Worm (Caenorhabditis elegans) whole organism, midembryonic: ENCODE data around the gene M110.9.

Experiments used
- T22C8.4 ChIP-seq: fragments of 200-800 bp; sonication (Bioruptor generic); IDR thresholded peaks from 2 replicates; pipeline ENCODE4 v1.3.6; 2022; ENCODE audit warnings: missing genetic modification characterization, missing compliant biosample characterization
- flt-1 ChIP-seq: fragments of 200-800 bp; sonication (Bioruptor generic); IDR thresholded peaks from 2 replicates; pipeline ENCODE4 v1.3.6; 2022; ENCODE audit warnings: missing genetic modification characterization, missing compliant biosample characterization
- klf-2 ChIP-seq: fragments of 200-800 bp; sonication (Bioruptor generic); conservative IDR thresholded peaks from 2 replicates; pipeline ENCODE4 v1.3.6; 2022; ENCODE audit warnings: missing genetic modification reagents, missing genetic modification characterization, missing compliant biosample characterization
- ref-1 ChIP-seq: fragments of 200-800 bp; sonication (Bioruptor generic); conservative IDR thresholded peaks from 2 replicates; pipeline ENCODE4 v1.3.6; 2022; ENCODE audit warnings: missing genetic modification reagents, missing genetic modification characterization, missing compliant biosample characterization
- ztf-23 ChIP-seq: fragments of 200-800 bp; sonication (Bioruptor generic); IDR thresholded peaks from 2 replicates; pipeline ENCODE4 v1.3.6; 2022; ENCODE audit warnings: missing genetic modification reagents, missing genetic modification characterization, missing compliant biosample characterization
- ztf-29 ChIP-seq: fragments of 200-800 bp; sonication (Bioruptor generic); IDR thresholded peaks from 2 replicates; pipeline ENCODE4 v1.3.6; 2022; ENCODE audit warnings: missing genetic modification reagents, missing genetic modification characterization, missing compliant biosample characterization

DNA sequence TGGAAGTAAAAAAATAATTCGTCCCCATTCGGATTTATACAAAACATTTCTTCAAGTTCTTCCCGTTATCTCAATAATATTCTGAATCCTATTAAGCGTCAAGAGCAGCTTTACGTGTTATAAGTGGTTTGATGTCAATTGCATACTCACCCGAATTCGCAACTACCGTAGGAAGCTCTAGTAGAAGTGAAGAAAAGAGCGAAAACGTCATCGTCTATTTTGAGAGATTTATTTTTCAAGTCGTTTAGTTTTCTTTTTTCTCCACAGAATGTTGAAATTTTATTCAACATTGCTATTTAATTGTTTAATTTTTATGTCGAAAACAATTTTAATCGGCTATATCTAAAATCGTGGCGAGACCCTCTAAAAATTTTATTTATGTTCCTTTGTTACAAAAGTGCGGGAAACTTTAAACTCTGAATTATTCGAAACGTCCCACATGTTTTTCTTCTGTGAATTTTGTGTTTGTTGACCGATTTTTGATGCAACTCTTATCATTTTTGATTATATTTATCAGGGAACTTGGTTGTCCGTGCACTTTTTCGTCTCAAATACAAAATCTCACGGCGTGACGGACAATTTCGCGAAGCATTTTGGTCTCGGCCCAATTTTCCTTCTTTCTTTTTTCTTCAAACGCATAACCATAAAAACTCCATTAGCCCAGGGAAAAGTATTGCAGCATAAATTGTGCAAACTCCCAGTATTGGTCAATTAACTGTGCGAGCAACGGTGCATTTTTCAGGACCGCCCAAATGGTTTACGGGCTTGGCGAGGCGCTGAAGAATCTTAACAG lies 39.0 kb downstream of the M110.9 start, which contains the start of gene tdc-1:
- no peak for TF ChIP-seq ztf-23
- no peak for TF ChIP-seq flt-1 (GFP tag; lab: Robert Waterston, UW)
- TF ChIP-seq T22C8.4 (GFP tag; lab: Robert Waterston, UW), result no peak
- no peak for TF ChIP-seq ref-1 (GFP tag; lab: Robert Waterston, UW)
- no peak for TF ChIP-seq ztf-29
- no peak for TF ChIP-seq klf-2
